Worm (Caenorhabditis elegans): ENCODE data around the gene W09G12.6.

W09G12.6 gene

ce11 chrIV:1277067-1277466 is 45.4 kb downstream of the W09G12.6 start:
- TF ChIP-seq lsy-2 (tag; optimal IDR thresholded peaks at IDR 0.05) (peak; percentile 43), drap-1 (GFP tag; optimal IDR thresholded peaks at IDR 0.05) (no peak)

ce11 chrIV:1278945-1279344 is 47.3 kb downstream of the W09G12.6 start:
- TF ChIP-seq nhr-28 (tag; optimal IDR thresholded peaks at IDR 0.05) (no peak), cnd-1 (tag; optimal IDR thresholded peaks at IDR 0.05) (peak; percentile 21), ztf-11 (tag; optimal IDR thresholded peaks at IDR 0.05) (no peak), mep-1 (tag; optimal IDR thresholded peaks at IDR 0.05) (no peak), unc-120 (tag; optimal IDR thresholded peaks at IDR 0.05; ENCODE audit: poor library complexity, severe bottlenecking) (no peak), elt-1 (tag; optimal IDR thresholded peaks at IDR 0.05; ENCODE audit: borderline replicate concordance, insufficient read depth) (no peak), sem-2 (GFP tag; optimal IDR thresholded peaks at IDR 0.05) (no peak), lsy-2 (tag; optimal IDR thresholded peaks at IDR 0.05) (no peak), ceh-39 (tag; optimal IDR thresholded peaks at IDR 0.05) (no peak), flh-1 (GFP tag; optimal IDR thresholded peaks at IDR 0.05) (no peak), nhr-2 (tag; optimal IDR thresholded peaks at IDR 0.05) (no peak), ces-1 (GFP tag; optimal IDR thresholded peaks at IDR 0.05) (peak; percentile 45)

Measured in whole organism, mixed stage, embryonic.